Fruit fly (Drosophila melanogaster) whole organism, prepupa: ENCODE data around the gene Fcp3C.

Source experiments
- CG6854 ChIP-seq: fragments of 200-800 bp; sonication (Bioruptor generic); optimal IDR thresholded peaks from 2 replicates; lab custom pipeline; 2017; ENCODE audit warnings: missing biosample characterization, mild to moderate bottlenecking, missing genetic modification characterization
- Eip78C ChIP-seq: fragments of 200-800 bp; sonication (Bioruptor generic); peaks from one replicate; lab custom pipeline; 2016; ENCODE audit warnings: missing biosample characterization, missing genetic modification characterization
- Hr39 ChIP-seq: fragments of 200-800 bp; sonication (Bioruptor generic); optimal IDR thresholded peaks from 2 replicates; lab custom pipeline; 2016; ENCODE audit warnings: missing biosample characterization, missing genetic modification characterization
- Sox15 ChIP-seq: fragments of 200-800 bp; sonication (Bioruptor generic); optimal IDR thresholded peaks from 3 replicates; lab custom pipeline; 2016; ENCODE audit warnings: missing biosample characterization, missing genetic modification characterization
- lz ChIP-seq: fragments of 200-800 bp; sonication (Bioruptor generic); optimal IDR thresholded peaks from 3 replicates; lab custom pipeline; 2016; ENCODE audit warnings: missing biosample characterization, missing genetic modification characterization
- ss ChIP-seq, 2 experiments: fragments of 200-800 bp; sonication (Bioruptor generic); optimal IDR thresholded peaks; 2 replicates in 1 of 2; 3 replicates in 1 of 2; lab custom pipeline; 2017 to 2018; ENCODE audit warnings: mild to moderate bottlenecking in 2 of 2, missing biosample characterization in 2 of 2, missing genetic modification characterization in 2 of 2, moderate library complexity in 1 of 2

- TF ChIP-seq Eip78C (GFP tag; lab: Kevin White, UChicago) (no peak), ss (GFP tag; optimal IDR thresholded peaks at IDR 0.05; lab: Kevin White, UChicago) (no peak), lz (no peak), CG6854 (GFP tag; lab: Kevin White, UChicago) (no peak), Hr39 (GFP tag; lab: Kevin White, UChicago) (no peak), Sox15 (no peak)
Observed at dm6 chrX:3157048-3157703, 17.1 kb downstream of the Fcp3C start.
